Fruit fly (Drosophila melanogaster): Measurements from ENCODE around the gene CG6083.

CG6083 gene

dm6 chr3L:11625634-11626175, at the start of gene CG6083:
Gene CG6083 (minus strand): TSS chr3L:11626125.
- TF ChIP-seq CTCF (optimal IDR thresholded peaks at IDR 0.05) (no peak), CG8478 (optimal IDR thresholded peaks at IDR 0.05) (no peak)

dm6 chr3L:11656189-11656588, 30.3 kb upstream of the CG6083 start:
- TF ChIP-seq CG8478 (optimal IDR thresholded peaks at IDR 0.05) (no peak), CTCF (optimal IDR thresholded peaks at IDR 0.05) (no peak)

- TF ChIP-seq CTCF (optimal IDR thresholded peaks at IDR 0.05), result no peak
- TF ChIP-seq CG8478 (optimal IDR thresholded peaks at IDR 0.05), result no peak
Observed at dm6 chr3L:11648410-11648809, 22.5 kb upstream of the CG6083 start, which contains the start of the genes RIOK1 and Polr3H. Gene RIOK1 (minus strand): TSS chr3L:11648474. Gene Polr3H (plus strand): TSS chr3L:11648756.

dm6 chr3L:11645933-11646332, 20.0 kb upstream of the CG6083 start, which contains the start of gene CG6071:
Gene CG6071 (minus strand): TSS chr3L:11646033.
- no peak for TF ChIP-seq CTCF (optimal IDR thresholded peaks at IDR 0.05)
- no peak for TF ChIP-seq CG8478 (optimal IDR thresholded peaks at IDR 0.05)

- TF ChIP-seq CG8478 (optimal IDR thresholded peaks at IDR 0.05) (no peak), CTCF (optimal IDR thresholded peaks at IDR 0.05) (no peak)
Observed at dm6 chr3L:11636829-11637228, 10.9 kb upstream of the CG6083 start.

- TF ChIP-seq CG8478 (optimal IDR thresholded peaks at IDR 0.05) (no peak), CTCF (optimal IDR thresholded peaks at IDR 0.05) (no peak)
Observed at dm6 chr3L:11634551-11634950, 8.6 kb upstream of the CG6083 start.

- no peak for TF ChIP-seq CG8478 (optimal IDR thresholded peaks at IDR 0.05)
- TF ChIP-seq CTCF (optimal IDR thresholded peaks at IDR 0.05), result no peak
Observed at dm6 chr3L:11631092-11631491, 5.2 kb upstream of the CG6083 start, which contains the start of gene CG32091. Gene CG32091 (plus strand): TSS chr3L:11631392.

dm6 chr3L:11630684-11631083, 4.8 kb upstream of the CG6083 start:
- TF ChIP-seq CTCF (optimal IDR thresholded peaks at IDR 0.05), result no peak
- no peak for TF ChIP-seq CG8478 (optimal IDR thresholded peaks at IDR 0.05)

dm6 chr3L:11627819-11628483, 2.0 kb upstream of the CG6083 start, which contains the start of gene Apt1:
Gene Apt1 (plus strand): TSS chr3L:11628037.
- TF ChIP-seq CG8478 (optimal IDR thresholded peaks at IDR 0.05), result no peak
- peak in 1 of 2 experiments; percentile 16 for TF ChIP-seq CTCF (optimal IDR thresholded peaks at IDR 0.05)

- TF ChIP-seq CTCF (optimal IDR thresholded peaks at IDR 0.05) (no peak), CG8478 (optimal IDR thresholded peaks at IDR 0.05) (no peak)
Observed at dm6 chr3L:11626229-11626826, 403 bp upstream of the CG6083 start, which contains the start of gene PCID2. Gene PCID2 (plus strand): TSS chr3L:11626441.

dm6 chr3L:11624281-11624680, 1.6 kb downstream of the CG6083 start, which contains the start of gene Akr1B:
Gene Akr1B (minus strand): TSS chr3L:11624381.
- TF ChIP-seq CTCF (optimal IDR thresholded peaks at IDR 0.05) (no peak), CG8478 (optimal IDR thresholded peaks at IDR 0.05) (no peak)

- no peak for TF ChIP-seq CTCF (optimal IDR thresholded peaks at IDR 0.05)
- TF ChIP-seq CG8478 (optimal IDR thresholded peaks at IDR 0.05), result no peak
Observed at dm6 chr3L:11623245-11623883, 2.6 kb downstream of the CG6083 start.

- TF ChIP-seq CG8478 (optimal IDR thresholded peaks at IDR 0.05) (no peak), CTCF (optimal IDR thresholded peaks at IDR 0.05) (no peak)
Observed at dm6 chr3L:11622750-11623149, 3.2 kb downstream of the CG6083 start.

dm6 chr3L:11620001-11620400, 5.9 kb downstream of the CG6083 start, which contains the start of gene Muc68Ca:
Gene Muc68Ca (minus strand): TSS chr3L:11620101.
- TF ChIP-seq CTCF (optimal IDR thresholded peaks at IDR 0.05), result no peak
- TF ChIP-seq CG8478 (optimal IDR thresholded peaks at IDR 0.05), result no peak

dm6 chr3L:11609835-11610234, 16.1 kb downstream of the CG6083 start, which contains the start of gene CG42832:
Gene CG42832 (plus strand): TSS chr3L:11610135.
- TF ChIP-seq CG8478 (optimal IDR thresholded peaks at IDR 0.05), result no peak
- TF ChIP-seq CTCF (optimal IDR thresholded peaks at IDR 0.05), result no peak
